Worm (Caenorhabditis elegans) whole organism, mixed stage, embryonic: ENCODE data around the gene srab-16.

ENCODE experiments used
- mls-2 ChIP-seq: sonication (generic microtip); optimal IDR thresholded peaks from 2 replicates; lab custom pipeline; 2016; ENCODE audit warnings: mild to moderate bottlenecking, missing genetic modification characterization, moderate library complexity, missing compliant biosample characterization
- nhr-237 ChIP-seq: fragments of 150-350 bp; optimal IDR thresholded peaks from 2 replicates; lab custom pipeline; 2014; ENCODE audit warnings: missing biosample characterization, missing genetic modification characterization

- no peak for TF ChIP-seq nhr-237 (tag; lab: Kevin White, UChicago)
- no peak for TF ChIP-seq mls-2
These were observed 21.3 kb upstream of the srab-16 start, which contains the start of gene C05E4.15 for ce11 chrV:761235-761634.
